Worm (Caenorhabditis elegans) whole organism, dauer: Measurements from ENCODE around the gene C45G9.6.

ENCODE experiments used
- unc-62 ChIP-seq: sonication (generic microtip); optimal IDR thresholded peaks from 2 replicates; lab custom pipeline; 2017; ENCODE audit warnings: missing biosample characterization, missing genetic modification reagents, missing genetic modification characterization

The C45G9.6 gene

DNA sequence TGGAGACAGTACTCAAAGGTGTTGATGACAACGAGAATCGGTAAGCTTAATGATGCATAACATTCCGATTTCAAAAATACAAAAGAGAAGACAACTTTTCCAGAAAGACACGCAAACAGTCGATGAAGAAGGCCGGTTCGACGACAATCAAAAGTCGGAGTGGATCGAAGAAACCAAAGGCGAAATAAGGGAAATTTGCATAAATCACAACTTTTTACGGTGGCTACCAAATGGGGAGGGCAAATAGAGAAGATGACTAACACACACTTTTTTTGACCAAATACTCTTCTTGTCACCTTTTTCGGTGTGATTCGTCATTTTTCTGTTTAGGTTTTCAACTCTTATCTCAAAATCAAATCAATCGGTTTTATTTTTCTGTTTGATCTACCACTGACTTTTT lies at the start of gene C45G9.6:
C45G9.6 (plus strand) TSS at position 301 of the 400 bp plus-strand sequence.
- TF ChIP-seq unc-62 (GFP tag; lab: Kevin White, UChicago) = no peak

DNA sequence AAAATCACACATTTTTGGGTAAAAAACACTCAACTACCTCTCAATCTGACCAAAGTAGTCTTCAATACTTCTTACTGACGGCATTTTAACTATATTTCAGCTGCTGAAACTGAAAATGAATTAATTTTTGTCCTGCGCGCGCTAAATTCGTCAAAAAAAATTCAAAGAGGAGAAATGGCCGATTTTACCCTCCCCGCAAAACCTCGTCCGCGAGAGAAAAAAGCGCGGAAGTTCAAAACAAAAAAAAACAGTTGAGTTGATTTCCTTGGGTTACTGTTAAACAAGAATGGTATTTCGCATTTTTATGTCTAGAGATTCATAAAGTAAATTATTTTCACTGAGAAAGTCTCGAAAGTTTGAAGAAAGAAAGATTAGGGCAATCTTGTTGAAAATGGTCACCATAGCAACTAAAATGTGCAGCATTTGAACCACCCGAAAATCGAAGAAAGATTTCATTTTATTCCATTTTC lies 49.4 kb upstream of the C45G9.6 start, which contains the start of the genes C27F2.10 and wdr-60:
C27F2.10 (minus strand) TSS at position 109 of the 470 bp plus-strand sequence.
wdr-60 (plus strand) TSS at position 420 of the 470 bp plus-strand sequence.
- no peak for TF ChIP-seq unc-62 (GFP tag; lab: Kevin White, UChicago)

- no peak for TF ChIP-seq unc-62 (GFP tag; lab: Kevin White, UChicago)
Measured at ce11 chrIII:4987666-4988065, 48.6 kb upstream of the C45G9.6 start.

- TF ChIP-seq unc-62 (GFP tag; lab: Kevin White, UChicago) = no peak
Measured at ce11 chrIII:4998111-4998859, 38.0 kb upstream of the C45G9.6 start, which contains the start of gene tmem-131. tmem-131 (minus strand) TSS chrIII:4998161.

DNA sequence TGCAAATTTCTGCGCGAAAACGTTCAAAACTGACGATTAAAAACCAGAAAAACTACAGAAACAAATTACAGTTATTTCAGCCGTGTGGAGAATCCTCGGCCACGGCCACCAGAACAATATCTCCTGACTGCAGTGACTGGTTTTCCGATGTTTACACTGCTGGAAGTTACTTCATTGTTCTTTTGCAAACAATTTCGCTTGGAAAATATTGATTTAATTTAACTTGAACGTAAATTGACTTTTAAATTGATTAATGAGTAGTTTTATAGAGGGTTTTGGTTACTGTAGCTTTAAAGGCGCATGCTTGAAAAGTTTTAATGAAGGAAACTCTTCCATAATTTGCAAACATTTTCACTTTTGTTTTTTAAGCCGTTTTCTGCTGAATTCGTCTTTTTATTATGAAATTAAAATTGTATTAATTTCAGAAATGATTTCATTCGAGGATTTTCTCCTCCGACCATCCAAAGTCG lies 37.3 kb upstream of the C45G9.6 start, which contains the start of gene smcr-8:
smcr-8 (plus strand) TSS at position 420 of the 470 bp plus-strand sequence.
- no peak for TF ChIP-seq unc-62 (GFP tag; lab: Kevin White, UChicago)

ce11 chrIII:5002231-5002630 lies 34.0 kb upstream of the C45G9.6 start, which contains the start of gene R144.10:
R144.10 (minus strand) TSS chrIII:5002331.
- TF ChIP-seq unc-62 (GFP tag; lab: Kevin White, UChicago) = no peak

DNA sequence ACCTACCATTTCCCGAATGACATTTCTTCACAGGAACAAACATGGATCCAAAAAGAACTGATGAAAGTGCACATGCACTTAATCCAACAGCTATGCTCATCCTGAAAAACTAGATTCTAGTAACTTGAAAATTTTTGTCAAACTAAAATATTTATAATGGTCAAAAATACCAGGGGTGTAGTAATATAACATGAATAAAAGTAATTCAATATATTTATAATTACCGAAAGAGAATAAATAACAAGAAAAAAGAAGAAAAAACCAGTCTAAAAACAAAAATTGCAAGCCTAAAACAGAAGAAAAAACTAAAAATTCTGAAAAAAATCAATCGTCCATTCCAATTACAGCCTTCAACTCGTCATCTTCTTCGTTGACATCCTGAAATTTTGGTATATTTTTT lies 31.6 kb upstream of the C45G9.6 start, which contains the start of gene R144.6:
R144.6 (minus strand) TSS at position 101 of the 400 bp plus-strand sequence.
- TF ChIP-seq unc-62 (GFP tag; lab: Kevin White, UChicago) = no peak

ce11 chrIII:5006881-5007280 lies 29.4 kb upstream of the C45G9.6 start, which contains the start of gene R144.12:
R144.12 (minus strand) TSS chrIII:5006981.
- no peak for TF ChIP-seq unc-62 (GFP tag; lab: Kevin White, UChicago)

- TF ChIP-seq unc-62 (GFP tag; lab: Kevin White, UChicago) = no peak
Measured at ce11 chrIII:5008730-5009129, 27.5 kb upstream of the C45G9.6 start, which contains the start of gene R144.11. R144.11 (minus strand) TSS chrIII:5008830.

DNA sequence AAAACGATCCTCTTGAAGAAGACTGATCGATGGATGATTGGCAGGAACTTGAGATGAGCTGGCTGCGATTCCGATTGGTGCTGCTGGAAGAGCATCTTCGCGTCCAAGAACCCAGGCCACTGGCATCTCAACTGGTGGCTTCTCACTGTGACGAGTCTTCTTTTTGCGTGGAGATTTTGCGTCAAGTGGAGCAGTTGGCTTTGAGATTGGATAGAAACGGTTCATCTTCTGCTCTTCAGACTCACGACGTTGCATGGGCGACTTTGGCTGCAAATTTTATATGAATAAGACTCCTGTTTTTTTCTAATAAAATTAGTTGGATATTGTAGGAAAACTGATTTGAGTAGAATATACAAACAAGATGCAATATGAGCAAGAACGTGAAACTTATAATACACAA lies 25.5 kb upstream of the C45G9.6 start:
- TF ChIP-seq unc-62 (GFP tag; lab: Kevin White, UChicago) = no peak

DNA sequence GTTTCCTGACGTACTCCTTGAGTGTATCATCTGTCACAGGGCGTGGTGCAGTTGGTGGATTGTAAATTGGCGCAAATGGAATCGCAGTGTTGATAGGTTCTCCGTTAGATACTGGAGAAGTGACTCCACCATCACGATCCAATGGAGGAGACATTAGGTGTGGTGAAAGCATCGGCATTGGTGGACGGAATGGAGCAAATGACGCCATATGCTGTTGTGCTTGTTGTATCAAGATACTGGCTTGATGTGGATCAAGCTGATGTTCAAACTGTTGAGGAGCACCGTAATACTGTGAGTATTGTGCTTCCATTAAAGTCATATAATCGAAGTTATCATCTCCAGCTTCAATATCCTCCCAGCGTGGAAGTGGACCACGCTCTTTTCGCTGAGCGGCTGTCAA lies 23.8 kb upstream of the C45G9.6 start:
- TF ChIP-seq unc-62 (GFP tag; lab: Kevin White, UChicago) = no peak

DNA sequence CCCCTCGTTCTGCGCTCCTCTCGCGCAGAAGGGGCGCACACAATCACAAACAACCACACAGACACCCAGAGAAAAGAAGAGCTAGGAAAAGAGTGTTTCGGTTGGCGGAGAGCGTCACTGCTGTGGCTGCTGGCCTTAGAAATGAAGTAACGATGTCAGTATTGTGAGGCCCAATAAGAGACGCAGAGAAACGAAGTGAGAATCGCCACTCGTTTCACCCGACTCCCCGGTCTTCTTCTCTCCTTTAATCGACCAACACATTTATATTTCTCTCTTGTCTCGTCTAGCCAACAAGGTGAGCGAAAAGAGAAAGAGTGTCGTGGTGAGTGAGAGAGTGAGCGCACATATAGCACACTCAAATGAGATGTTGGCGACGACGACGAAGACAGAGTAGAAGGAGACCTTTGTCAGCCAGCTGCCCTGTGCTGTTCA lies 22.3 kb upstream of the C45G9.6 start:
- TF ChIP-seq unc-62 (GFP tag; lab: Kevin White, UChicago) = no peak

DNA sequence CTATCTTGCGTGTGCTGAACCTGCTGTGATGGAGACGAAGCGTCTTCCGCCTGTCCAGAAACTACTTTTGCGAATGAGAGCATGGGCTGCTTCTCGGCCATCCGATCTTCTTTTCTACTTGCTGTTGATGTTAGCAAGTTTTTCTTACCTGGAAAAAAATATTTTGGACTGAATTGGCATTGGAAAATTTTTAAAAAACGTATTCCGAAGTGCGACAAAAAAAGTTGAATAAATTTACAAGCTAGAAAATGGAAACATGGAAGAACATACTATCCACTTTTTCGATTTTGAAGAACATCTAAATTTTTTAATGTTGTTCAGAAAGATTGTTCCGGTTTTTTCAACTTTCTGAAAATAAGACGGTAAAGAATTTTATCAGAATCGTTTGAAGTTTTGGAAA lies 18.7 kb upstream of the C45G9.6 start, which contains the start of gene larp-1:
larp-1 (minus strand) TSS at position 101 of the 400 bp plus-strand sequence.
- TF ChIP-seq unc-62 (GFP tag; lab: Kevin White, UChicago) = no peak

- no peak for TF ChIP-seq unc-62 (GFP tag; lab: Kevin White, UChicago)
Measured at ce11 chrIII:5018116-5018689, 18.1 kb upstream of the C45G9.6 start, which contains the start of gene wip-1. wip-1 (plus strand) TSS chrIII:5018639.

DNA sequence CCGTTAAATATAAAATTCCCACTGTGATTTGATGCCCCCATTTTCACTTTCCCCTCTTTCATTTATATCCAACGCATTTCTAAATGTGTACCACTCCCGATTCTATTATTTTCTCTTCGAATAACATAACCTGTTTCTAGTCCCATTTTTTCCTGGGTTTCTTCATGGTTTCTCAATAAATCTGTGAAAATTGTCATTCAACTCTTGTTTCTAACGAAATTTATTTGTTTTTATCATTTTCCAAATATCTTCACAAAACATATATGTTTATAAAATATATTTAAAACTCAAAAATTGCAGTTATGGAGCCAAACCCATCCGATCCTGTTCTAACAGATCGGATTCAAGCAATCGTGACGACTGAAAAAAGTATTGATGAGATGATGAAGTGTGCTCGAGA lies 15.3 kb upstream of the C45G9.6 start, which contains the start of gene mdt-11:
mdt-11 (plus strand) TSS at position 301 of the 400 bp plus-strand sequence.
- no peak for TF ChIP-seq unc-62 (GFP tag; lab: Kevin White, UChicago)

DNA sequence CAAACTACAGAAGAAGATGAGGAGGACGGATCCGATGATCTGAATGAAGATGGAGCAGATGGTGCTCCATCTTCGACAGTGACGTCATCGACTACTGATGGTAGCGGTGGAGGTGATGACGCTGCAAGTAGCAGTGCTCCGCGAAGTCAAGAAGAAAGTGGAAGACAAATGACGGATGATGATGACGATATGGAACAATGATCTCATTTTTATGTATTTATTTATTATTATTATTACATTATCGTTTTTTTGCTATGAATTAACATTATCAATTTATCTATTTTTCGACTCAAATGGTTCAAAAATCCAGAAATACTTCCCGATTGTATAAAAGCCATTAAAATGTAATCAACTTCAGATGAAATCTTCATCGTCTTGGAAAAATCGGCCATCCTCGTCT lies 14.6 kb upstream of the C45G9.6 start, which contains the start of gene R144.3:
R144.3 (plus strand) TSS at position 301 of the 400 bp plus-strand sequence.
- no peak for TF ChIP-seq unc-62 (GFP tag; lab: Kevin White, UChicago)
